Worm (Caenorhabditis elegans): ENCODE results near the gene srw-83.

ce11 chrV:18402743-18403142, 23.6 kb upstream of the srw-83 start:
- no peak for TF ChIP-seq Y79H2A.3 (GFP tag; conservative IDR thresholded peaks at IDR 0.05)
- no peak for TF ChIP-seq snpc-4 (GFP tag; optimal IDR thresholded peaks at IDR 0.05)
- TF ChIP-seq snpc-4 (tag; optimal IDR thresholded peaks at IDR 0.05), result no peak
